Fruit fly (Drosophila melanogaster) whole organism, wandering third instar larva: Measurements from ENCODE around the gene Sap30.
A peak's percentile ranks its signal among the peaks of the same experiment; 100 is the strongest.

Experiments
- Abd-B ChIP-seq: fragments of >200 bp; optimal IDR thresholded peaks from 2 replicates; lab custom pipeline; 2017; ENCODE audit warnings: missing biosample characterization, missing genetic modification characterization
- CG32264 ChIP-seq: fragments of 200-800 bp; sonication (Bioruptor generic); optimal IDR thresholded peaks from 2 replicates; lab custom pipeline; 2016; ENCODE audit warnings: missing biosample characterization, missing genetic modification characterization
- CrebA ChIP-seq: fragments of 200-800 bp; sonication (Bioruptor generic); optimal IDR thresholded peaks from 2 replicates; lab custom pipeline; 2016; ENCODE audit warnings: missing biosample characterization, mild to moderate bottlenecking, missing genetic modification characterization, borderline replicate concordance
- Dfd ChIP-seq: fragments of >200 bp; optimal IDR thresholded peaks from 2 replicates; lab custom pipeline; 2017; ENCODE audit warnings: missing biosample characterization, missing genetic modification characterization
- Dif ChIP-seq: fragments of 200-275, 200-300 bp; sonication (Bioruptor generic); optimal IDR thresholded peaks from 2 replicates; lab custom pipeline; 2018; ENCODE audit warnings: missing biosample characterization, missing genetic modification characterization; ENCODE audit not compliant: partially characterized antibody
- GATAd ChIP-seq: sonication (Bioruptor generic); optimal IDR thresholded peaks from 2 replicates; lab custom pipeline; 2016; ENCODE audit warnings: missing biosample characterization, missing genetic modification characterization
- Hnf4 ChIP-seq: fragments of 200-800 bp; sonication (Bioruptor generic); optimal IDR thresholded peaks from 2 replicates; lab custom pipeline; 2016; ENCODE audit warnings: missing biosample characterization, mild to moderate bottlenecking, missing genetic modification characterization
- Hr78 ChIP-seq: fragments of >200 bp; optimal IDR thresholded peaks from 2 replicates; lab custom pipeline; 2017; ENCODE audit warnings: missing biosample characterization, missing genetic modification characterization
- Hr83 ChIP-seq: fragments of 200-300 bp; sonication (Bioruptor generic); optimal IDR thresholded peaks from 2 replicates; lab custom pipeline; 2016; ENCODE audit warnings: missing biosample characterization, mild to moderate bottlenecking, missing genetic modification characterization, moderate library complexity; ENCODE audit not compliant: poor library complexity, severe bottlenecking
- Myc ChIP-seq: fragments of >200 bp; optimal IDR thresholded peaks from 2 replicates; lab custom pipeline; 2017
- OdsH ChIP-seq: fragments of 200-800 bp; sonication (Bioruptor generic); optimal IDR thresholded peaks from 2 replicates; lab custom pipeline; 2016; ENCODE audit warnings: missing biosample characterization, mild to moderate bottlenecking, missing genetic modification characterization
- Rel ChIP-seq, 2 experiments: fragments of 200-800 bp; sonication (Bioruptor generic) in 1 of 2; optimal IDR thresholded peaks; 2 replicates in 1 of 2; 3 replicates in 1 of 2; lab custom pipeline; 2016 to 2019; ENCODE audit warnings: mild to moderate bottlenecking in 2 of 2, missing biosample characterization in 2 of 2, missing genetic modification characterization in 2 of 2, moderate library complexity in 1 of 2
- Sp1 ChIP-seq: fragments of 200-800 bp; sonication (Bioruptor generic); optimal IDR thresholded peaks from 3 replicates; lab custom pipeline; 2019; ENCODE audit warnings: missing biosample characterization, mild to moderate bottlenecking, missing genetic modification characterization, moderate library complexity
- Vsx2 ChIP-seq: fragments of 200-300, 225-300 bp; sonication (Bioruptor generic); optimal IDR thresholded peaks from 2 replicates; lab custom pipeline; 2018; ENCODE audit warnings: missing biosample characterization, missing genetic modification characterization; ENCODE audit not compliant: partially characterized antibody
- br ChIP-seq: fragments of 200-800 bp; sonication (Bioruptor generic); optimal IDR thresholded peaks from 2 replicates; lab custom pipeline; 2016; ENCODE audit warnings: missing biosample characterization, missing genetic modification characterization
- brk ChIP-seq: fragments of 200-800 bp; sonication (Bioruptor generic); optimal IDR thresholded peaks from 2 replicates; lab custom pipeline; 2016; ENCODE audit warnings: missing biosample characterization, mild to moderate bottlenecking, missing genetic modification characterization
- dmrt93B ChIP-seq: fragments of 200-800 bp; sonication (Bioruptor generic); optimal IDR thresholded peaks from 2 replicates; lab custom pipeline; 2018; ENCODE audit warnings: missing biosample characterization, mild to moderate bottlenecking, missing genetic modification characterization
- ey ChIP-seq: fragments of 200-800 bp; sonication (Bioruptor generic); optimal IDR thresholded peaks from 2 replicates; lab custom pipeline; 2016; ENCODE audit warnings: missing biosample characterization, missing genetic modification characterization
- foxo ChIP-seq, 2 experiments: fragments of 200-800 bp; sonication (Bioruptor generic); optimal IDR thresholded peaks; 2 replicates in 1 of 2; 3 replicates in 1 of 2; lab custom pipeline; 2016 to 2017; ENCODE audit warnings: missing biosample characterization in 2 of 2, missing genetic modification characterization in 2 of 2
- fru ChIP-seq: fragments of 200-800 bp; sonication (Bioruptor generic); optimal IDR thresholded peaks from 3 replicates; lab custom pipeline; 2016; ENCODE audit warnings: missing biosample characterization, mild to moderate bottlenecking, missing genetic modification characterization
- h ChIP-seq: fragments of 200-800 bp; sonication (Bioruptor generic); optimal IDR thresholded peaks from 3 replicates; lab custom pipeline; 2016; ENCODE audit warnings: missing biosample characterization, mild to moderate bottlenecking, missing genetic modification characterization
- jim ChIP-seq: fragments of 175-275, 200-325 bp; sonication (Bioruptor generic); optimal IDR thresholded peaks from 2 replicates; lab custom pipeline; 2016; ENCODE audit warnings: missing biosample characterization, mild to moderate bottlenecking, missing genetic modification characterization
- lola ChIP-seq: fragments of >200 bp; optimal IDR thresholded peaks from 2 replicates; lab custom pipeline; 2017; ENCODE audit warnings: missing biosample characterization, missing genetic modification characterization
- pan ChIP-seq: fragments of >200 bp; optimal IDR thresholded peaks from 2 replicates; lab custom pipeline; 2017
- rgr ChIP-seq: fragments of 200-800 bp; sonication (Bioruptor generic); optimal IDR thresholded peaks from 3 replicates; lab custom pipeline; 2016; ENCODE audit warnings: missing biosample characterization, mild to moderate bottlenecking, missing genetic modification characterization
- sage ChIP-seq: fragments of 200-800 bp; sonication (Bioruptor generic); optimal IDR thresholded peaks from 2 replicates; lab custom pipeline; 2016; ENCODE audit warnings: missing biosample characterization, mild to moderate bottlenecking, missing genetic modification characterization
- sv ChIP-seq: fragments of 200-800 bp; sonication (Bioruptor generic); optimal IDR thresholded peaks from 3 replicates; lab custom pipeline; 2016; ENCODE audit warnings: missing biosample characterization, missing genetic modification characterization
- tai ChIP-seq: sonication (Bioruptor generic); optimal IDR thresholded peaks from 2 replicates; lab custom pipeline; 2016; ENCODE audit warnings: missing biosample characterization, missing genetic modification characterization
- usp ChIP-seq: fragments of >200 bp; optimal IDR thresholded peaks from 2 replicates; lab custom pipeline; 2017; ENCODE audit warnings: missing biosample characterization, missing genetic modification characterization

Sap30 gene

DNA sequence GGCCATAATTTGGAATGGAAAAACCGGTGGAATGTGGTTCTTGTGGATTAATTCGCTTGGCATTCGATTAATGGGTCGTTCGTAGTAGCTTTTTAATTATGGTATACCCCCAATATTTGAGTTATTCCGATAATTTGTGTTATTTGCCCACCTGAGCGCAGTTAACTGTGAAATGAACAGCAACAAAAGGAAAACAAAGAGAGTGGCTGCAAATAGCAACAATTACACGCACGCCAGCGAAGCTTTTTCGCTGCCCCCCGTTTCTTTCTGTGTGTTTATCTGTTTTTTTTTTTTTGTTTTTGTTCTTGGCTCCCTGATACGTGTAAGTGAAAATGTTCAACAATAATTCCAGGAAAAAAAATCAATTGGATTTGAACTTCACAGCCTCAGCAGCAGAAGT, 12.8 kb downstream of the Sap30 start:
- TF ChIP-seq fru (GFP tag; lab: Kevin White, UChicago): peak; percentile 69
- TF ChIP-seq foxo (GFP tag; optimal IDR thresholded peaks at IDR 0.05; lab: Kevin White, UChicago): peak in 1 of 2 experiments; percentile 17
- TF ChIP-seq Dfd: no peak
- peak; percentile 3 for TF ChIP-seq CG32264 (GFP tag; lab: Kevin White, UChicago)
- no peak for TF ChIP-seq tai (GFP tag; lab: Kevin White, UChicago)
- TF ChIP-seq h: peak; percentile 27
- peak; percentile 13 for TF ChIP-seq Sp1 (GFP tag; lab: Kevin White, UChicago)
- TF ChIP-seq sage (GFP tag; lab: Kevin White, UChicago): no peak
- no peak for TF ChIP-seq Rel (GFP tag; optimal IDR thresholded peaks at IDR 0.05; lab: Kevin White, UChicago)
- TF ChIP-seq Rel (tag; optimal IDR thresholded peaks at IDR 0.05; lab: Kevin White, UChicago): peak; percentile 72
- TF ChIP-seq ey (GFP tag; lab: Kevin White, UChicago): peak; percentile 1

DNA sequence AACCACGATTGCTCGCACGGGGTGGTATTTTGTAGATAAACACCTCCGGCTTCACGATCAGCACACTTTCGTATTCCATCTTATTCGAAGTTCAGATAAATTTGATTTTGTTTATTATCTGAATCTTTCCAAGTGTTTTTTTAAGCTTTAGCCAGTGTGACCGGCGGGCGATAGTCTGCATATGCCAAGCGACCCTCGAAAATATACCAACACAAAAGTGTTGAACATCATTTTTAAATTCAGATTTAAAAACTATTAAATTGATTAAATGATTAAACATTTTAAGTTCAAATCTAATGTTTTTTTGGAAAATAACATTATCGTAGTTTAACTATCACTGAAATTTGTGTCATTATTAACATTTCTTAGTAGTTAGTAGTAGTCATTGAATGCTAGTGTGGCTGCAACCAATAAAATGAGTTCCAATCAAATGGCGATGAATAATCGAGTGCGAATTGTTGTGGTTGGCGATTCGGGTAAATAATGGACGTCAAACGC, 13.5 kb downstream of the Sap30 start, which contains the start of the genes CG9132 and CG4789:
CG9132 (minus strand) TSS at position 181 of the 498 bp plus-strand sequence.
CG4789 (plus strand) TSS at position 401 of the 498 bp plus-strand sequence.
- TF ChIP-seq Dif: no peak
- TF ChIP-seq CrebA (GFP tag; lab: Kevin White, UChicago): no peak
- no peak for TF ChIP-seq Rel (GFP tag; optimal IDR thresholded peaks at IDR 0.05; lab: Kevin White, UChicago)
- peak; percentile 11 for TF ChIP-seq Rel (tag; optimal IDR thresholded peaks at IDR 0.05; lab: Kevin White, UChicago)
- TF ChIP-seq GATAd (GFP tag; lab: Kevin White, UChicago): no peak
- TF ChIP-seq pan (lab: Kevin White, UChicago): no peak

DNA sequence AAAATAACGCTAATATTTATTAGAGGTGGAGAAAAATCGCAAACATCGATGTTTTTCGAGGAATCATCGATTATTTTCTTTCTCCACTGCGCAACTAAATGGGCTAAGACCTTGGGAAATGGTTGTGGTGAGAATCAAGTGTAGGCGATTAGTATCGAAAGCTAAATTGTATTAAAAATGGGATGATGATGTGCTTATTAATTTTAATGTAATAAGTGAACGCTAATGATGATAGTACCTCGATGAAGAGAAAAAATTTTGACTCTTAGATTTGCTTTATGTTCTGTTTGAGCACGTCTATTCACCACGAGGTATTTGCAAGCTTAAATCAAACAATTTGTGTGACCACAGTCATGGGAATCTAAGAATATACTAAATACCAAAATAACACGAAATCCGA, 16.2 kb downstream of the Sap30 start, which contains the start of the genes Rai1 and CG13005:
Rai1 (minus strand) TSS at position 46 of the 400 bp plus-strand sequence.
CG13005 (plus strand) TSS at position 352 of the 400 bp plus-strand sequence.
- TF ChIP-seq Myc: peak; percentile 67
- no peak for TF ChIP-seq OdsH (GFP tag; lab: Kevin White, UChicago)

DNA sequence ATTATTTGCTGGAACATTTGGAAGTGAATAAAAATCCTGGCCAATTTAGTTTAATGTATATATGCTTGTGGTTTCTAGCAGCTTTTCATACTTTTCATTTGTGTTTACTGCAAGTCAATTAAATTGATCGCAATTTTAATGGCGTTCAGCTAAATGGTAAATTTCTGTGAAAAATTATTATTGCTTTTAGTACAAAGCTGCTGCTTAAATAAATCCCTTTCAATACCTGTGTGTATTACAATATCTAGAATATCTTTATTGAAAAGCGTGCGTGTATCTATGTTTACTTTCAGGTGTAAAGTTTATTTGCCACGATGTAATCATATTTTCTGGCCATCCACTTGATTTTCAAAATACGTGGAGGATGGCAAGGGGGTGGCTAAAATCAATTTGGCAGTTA, 18.7 kb downstream of the Sap30 start, which contains the start of gene ppk28:
ppk28 (plus strand) TSS at position 301 of the 400 bp plus-strand sequence.
- TF ChIP-seq sv (GFP tag; lab: Kevin White, UChicago) (no peak), sage (GFP tag; lab: Kevin White, UChicago) (no peak), Sp1 (GFP tag; lab: Kevin White, UChicago) (no peak), dmrt93B (no peak), lola (no peak), tai (GFP tag; lab: Kevin White, UChicago) (no peak), ey (GFP tag; lab: Kevin White, UChicago) (no peak), fru (GFP tag; lab: Kevin White, UChicago) (no peak), brk (no peak), Vsx2 (GFP tag; lab: Kevin White, UChicago) (no peak), Hr78 (GFP tag; lab: Kevin White, UChicago) (no peak), rgr (GFP tag; lab: Kevin White, UChicago) (no peak), CG32264 (GFP tag; lab: Kevin White, UChicago) (no peak), GATAd (GFP tag; lab: Kevin White, UChicago) (no peak), Abd-B (GFP tag; lab: Kevin White, UChicago) (no peak)

DNA sequence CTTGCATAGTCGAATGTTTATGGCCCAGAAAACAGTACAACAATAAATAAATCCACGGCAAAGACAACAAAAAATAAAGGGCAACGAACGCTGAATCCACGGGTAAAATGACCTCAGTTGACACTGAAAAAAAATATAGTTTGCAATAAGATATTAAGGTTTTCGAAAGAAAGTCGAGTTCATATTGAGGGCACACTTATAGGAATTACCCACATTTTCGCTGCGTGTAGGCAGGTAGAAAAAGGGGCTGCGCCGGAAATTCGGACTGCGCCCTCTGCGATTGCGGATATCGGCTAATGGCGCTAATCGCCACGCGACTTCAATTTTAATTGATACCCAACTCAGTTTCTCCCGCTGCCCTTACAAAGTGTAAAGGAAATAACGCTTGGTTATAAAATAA, 21.6 kb downstream of the Sap30 start:
- TF ChIP-seq Abd-B (GFP tag; lab: Kevin White, UChicago) (no peak), Myc (no peak), br (GFP tag; lab: Kevin White, UChicago) (no peak)

DNA sequence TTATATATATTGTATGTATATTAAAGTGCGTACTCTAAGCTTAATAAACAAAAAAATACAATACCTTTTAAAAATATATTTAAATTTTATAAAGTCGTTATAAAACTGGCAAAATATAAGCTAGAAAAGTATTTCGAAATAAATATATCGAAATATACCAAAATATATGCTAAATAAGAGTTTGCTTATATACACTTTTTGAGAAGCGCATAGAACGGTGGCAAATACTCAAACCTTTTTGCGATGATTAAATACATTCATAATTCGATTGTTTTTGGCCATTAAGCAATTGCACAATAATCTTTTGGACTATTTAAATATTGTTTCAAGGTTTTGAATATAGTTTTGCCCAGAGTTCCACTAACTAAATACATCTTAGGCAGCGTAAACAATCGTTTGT, 22.0 kb downstream of the Sap30 start:
- TF ChIP-seq CG32264 (GFP tag; lab: Kevin White, UChicago) (no peak), jim (GFP tag; lab: Kevin White, UChicago) (no peak), Hnf4 (GFP tag; lab: Kevin White, UChicago) (no peak), fru (GFP tag; lab: Kevin White, UChicago) (no peak), Dif (no peak), h (no peak), usp (GFP tag; lab: Kevin White, UChicago) (no peak), Hr83 (GFP tag; lab: Kevin White, UChicago) (no peak), Myc (no peak)
- TF ChIP-seq, all 38 proteins: peak for 0
